Worm (Caenorhabditis elegans) whole organism, midembryonic: ENCODE data around the gene F44E7.9.

Experiments
- T22C8.4 ChIP-seq: fragments of 200-800 bp; sonication (Bioruptor generic); IDR thresholded peaks from 2 replicates; pipeline ENCODE4 v1.3.6; 2022; ENCODE audit warnings: missing genetic modification characterization, missing compliant biosample characterization
- cog-1 ChIP-seq: sonication (generic microtip); optimal IDR thresholded peaks from 2 replicates; lab custom pipeline; 2016; ENCODE audit warnings: missing genetic modification characterization, missing compliant biosample characterization
- flt-1 ChIP-seq: fragments of 200-800 bp; sonication (Bioruptor generic); IDR thresholded peaks from 2 replicates; pipeline ENCODE4 v1.3.6; 2022; ENCODE audit warnings: missing genetic modification characterization, missing compliant biosample characterization
- klf-2 ChIP-seq: fragments of 200-800 bp; sonication (Bioruptor generic); conservative IDR thresholded peaks from 2 replicates; pipeline ENCODE4 v1.3.6; 2022; ENCODE audit warnings: missing genetic modification reagents, missing genetic modification characterization, missing compliant biosample characterization
- med-1 ChIP-seq: sonication (generic microtip); optimal IDR thresholded peaks from 2 replicates; lab custom pipeline; 2017; ENCODE audit warnings: missing genetic modification characterization, mild to moderate bottlenecking, missing compliant biosample characterization, antibody characterized with exemption, missing genetic modification reagents; ENCODE audit not compliant: insufficient read depth
- ref-1 ChIP-seq: fragments of 200-800 bp; sonication (Bioruptor generic); conservative IDR thresholded peaks from 2 replicates; pipeline ENCODE4 v1.3.6; 2022; ENCODE audit warnings: missing genetic modification reagents, missing genetic modification characterization, missing compliant biosample characterization
- tab-1 ChIP-seq: fragments of 200-800 bp; sonication (Bioruptor generic); IDR thresholded peaks from 2 replicates; pipeline ENCODE4 v1.3.6; 2022; ENCODE audit warnings: missing genetic modification characterization, missing compliant biosample characterization
- ztf-23 ChIP-seq: fragments of 200-800 bp; sonication (Bioruptor generic); IDR thresholded peaks from 2 replicates; pipeline ENCODE4 v1.3.6; 2022; ENCODE audit warnings: missing genetic modification reagents, missing genetic modification characterization, missing compliant biosample characterization
- ztf-29 ChIP-seq: fragments of 200-800 bp; sonication (Bioruptor generic); IDR thresholded peaks from 2 replicates; pipeline ENCODE4 v1.3.6; 2022; ENCODE audit warnings: missing genetic modification reagents, missing genetic modification characterization, missing compliant biosample characterization

The F44E7.9 gene

DNA sequence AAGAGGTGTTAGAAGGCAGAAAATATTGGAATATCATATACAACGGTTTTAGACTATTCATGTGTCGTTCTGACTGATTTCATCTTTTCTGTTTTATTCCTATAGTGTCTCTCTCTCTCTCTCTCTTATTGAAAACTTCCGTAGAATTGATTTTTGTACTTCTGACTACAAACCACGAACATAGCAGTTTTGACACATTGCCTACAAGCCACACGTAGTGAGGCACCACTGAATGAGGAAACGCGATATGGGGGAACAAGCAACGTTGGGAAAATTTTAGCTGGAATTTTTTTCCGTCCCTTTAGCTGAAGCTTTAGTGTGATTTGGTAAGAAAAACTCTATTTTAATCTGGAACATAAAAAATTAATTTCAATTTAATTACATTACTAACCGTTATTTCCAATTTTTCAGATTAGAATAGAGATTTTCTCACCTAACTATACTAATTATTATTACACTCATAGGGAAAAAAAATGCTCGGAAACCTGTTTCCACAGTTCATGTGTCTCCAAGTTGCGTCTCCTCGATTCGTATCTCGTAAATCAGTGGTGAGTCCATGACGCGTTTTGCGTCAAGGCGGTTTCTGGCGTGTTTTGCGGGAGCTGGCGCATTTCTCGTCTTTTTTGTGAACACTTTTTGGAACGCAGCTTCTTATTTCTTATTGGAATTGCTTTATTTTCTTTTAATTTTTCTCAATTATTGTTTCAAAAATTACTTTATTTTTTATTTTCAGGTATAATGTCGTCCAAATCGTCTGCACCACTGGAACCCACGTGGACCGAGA lies at the start of gene F44E7.9, which contains the start of gene nhr-142:
TSS of gene F44E7.9 (plus strand) at position 734 of the 784 bp plus-strand sequence.
TSS of gene nhr-142 (minus strand) at position 57 of the 784 bp plus-strand sequence.
- no peak; the same call in none of the 2 replicates for TF ChIP-seq flt-1 (GFP tag; lab: Robert Waterston, UW)
- peak; percentile 79 for TF ChIP-seq ztf-23
- no peak for TF ChIP-seq med-1 (GFP tag; lab: Kevin White, UChicago)
- TF ChIP-seq T22C8.4 (GFP tag; lab: Robert Waterston, UW) = no peak
- TF ChIP-seq cog-1 = peak; percentile 33
- no peak for TF ChIP-seq ztf-29 (GFP tag; lab: Robert Waterston, UW)
- no peak for TF ChIP-seq tab-1 (GFP tag; lab: Robert Waterston, UW)
- TF ChIP-seq ref-1 (GFP tag; lab: Robert Waterston, UW) = no peak
- no peak for TF ChIP-seq klf-2 (GFP tag; lab: Robert Waterston, UW)

DNA sequence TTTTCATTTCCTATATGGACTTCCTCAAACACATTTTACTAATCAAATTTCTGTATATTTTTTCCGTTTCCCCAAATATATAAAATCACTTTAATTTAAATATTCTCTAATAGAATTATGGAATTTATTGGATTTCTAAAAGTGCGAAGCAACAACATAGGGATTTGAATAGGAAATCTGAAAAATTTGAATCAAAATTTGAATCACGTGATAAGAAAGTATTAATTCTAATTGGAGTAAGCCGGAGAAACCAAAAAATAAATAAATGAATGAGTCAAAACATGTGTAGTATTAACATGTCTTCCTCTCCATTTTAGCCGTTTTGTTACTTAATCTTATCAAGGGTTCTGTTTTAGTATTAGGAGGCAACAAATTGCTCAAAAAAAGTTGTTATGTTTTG lies 49.8 kb upstream of the F44E7.9 start:
- TF ChIP-seq cog-1 (no peak), med-1 (GFP tag; lab: Kevin White, UChicago) (no peak), tab-1 (GFP tag; lab: Robert Waterston, UW) (no peak), ztf-23 (no peak), klf-2 (GFP tag; lab: Robert Waterston, UW) (no peak), ztf-29 (GFP tag; lab: Robert Waterston, UW) (no peak), flt-1 (GFP tag; lab: Robert Waterston, UW) (no peak), T22C8.4 (GFP tag; lab: Robert Waterston, UW) (no peak), ref-1 (GFP tag; lab: Robert Waterston, UW) (no peak)

DNA sequence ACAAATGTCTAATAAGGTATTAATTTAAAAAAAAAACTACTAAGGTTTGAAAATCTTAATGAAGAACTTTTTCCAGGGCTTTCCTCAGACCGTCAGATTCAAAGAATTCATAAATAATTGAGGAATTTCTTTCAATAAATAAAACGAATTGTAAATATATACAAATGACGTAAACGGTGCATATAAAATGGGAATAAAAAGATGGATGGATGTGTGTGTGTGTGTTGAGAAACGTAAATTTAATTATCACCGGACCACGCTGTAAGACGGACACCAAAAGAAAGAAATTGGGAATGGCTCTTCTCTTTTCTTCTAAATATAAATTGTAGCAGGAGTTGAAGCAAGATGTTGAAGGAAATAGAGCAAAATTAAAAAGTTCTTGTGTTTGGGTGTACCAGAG lies 44.8 kb upstream of the F44E7.9 start:
- TF ChIP-seq flt-1 (GFP tag; lab: Robert Waterston, UW) (no peak), cog-1 (no peak), med-1 (GFP tag; lab: Kevin White, UChicago) (no peak), klf-2 (GFP tag; lab: Robert Waterston, UW) (no peak), ztf-29 (GFP tag; lab: Robert Waterston, UW) (no peak), ztf-23 (no peak), ref-1 (GFP tag; lab: Robert Waterston, UW) (no peak), tab-1 (GFP tag; lab: Robert Waterston, UW) (no peak)

DNA sequence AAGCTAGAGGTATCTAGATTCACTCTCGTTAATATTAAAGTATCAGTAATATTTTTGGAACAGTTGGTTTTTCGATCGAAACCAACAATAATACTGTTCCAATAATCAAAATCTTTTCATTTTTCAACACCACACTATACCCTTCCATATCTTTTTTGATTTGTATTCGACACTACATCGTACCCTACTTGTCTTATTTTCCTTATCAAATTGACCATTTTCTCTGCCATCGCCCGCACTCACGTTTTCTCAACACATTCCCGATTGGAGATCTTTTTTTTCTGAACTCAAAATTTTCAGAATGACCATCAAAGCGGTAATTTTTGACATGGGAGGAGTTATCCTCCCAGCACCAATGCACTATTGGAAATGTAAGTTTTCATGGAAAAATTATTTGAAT lies 43.5 kb upstream of the F44E7.9 start, which contains the start of gene acds-10:
TSS of gene acds-10 (plus strand) at position 301 of the 400 bp plus-strand sequence.
- TF ChIP-seq klf-2 (GFP tag; lab: Robert Waterston, UW) (no peak), tab-1 (GFP tag; lab: Robert Waterston, UW) (no peak), cog-1 (no peak), ztf-23 (no peak), ztf-29 (GFP tag; lab: Robert Waterston, UW) (no peak), med-1 (GFP tag; lab: Kevin White, UChicago) (no peak), ref-1 (GFP tag; lab: Robert Waterston, UW) (no peak)

DNA sequence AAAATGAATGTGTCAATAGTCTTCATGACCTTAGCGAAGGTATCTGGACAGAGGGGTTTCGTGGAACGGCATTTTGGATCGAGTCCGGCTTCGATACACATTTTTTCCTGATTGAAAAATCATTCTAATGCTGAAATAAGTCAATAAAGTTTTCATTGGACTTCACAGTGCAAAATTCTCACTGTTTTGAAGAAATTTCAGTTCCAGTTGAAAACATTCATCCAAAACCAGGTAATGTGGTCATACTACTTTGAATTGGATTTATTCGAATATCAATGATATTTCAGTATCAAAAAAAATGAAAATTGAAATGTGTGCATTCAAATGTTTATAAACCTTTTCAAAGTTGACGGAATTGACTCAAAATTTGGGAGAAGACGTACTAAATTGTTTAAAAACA lies 37.6 kb upstream of the F44E7.9 start, which contains the start of gene pgph-1:
TSS of gene pgph-1 (minus strand) at position 101 of the 400 bp plus-strand sequence.
- TF ChIP-seq ztf-29 (GFP tag; lab: Robert Waterston, UW) (no peak), med-1 (GFP tag; lab: Kevin White, UChicago) (no peak), ztf-23 (no peak), cog-1 (no peak), klf-2 (GFP tag; lab: Robert Waterston, UW) (no peak), ref-1 (GFP tag; lab: Robert Waterston, UW) (no peak), flt-1 (GFP tag; lab: Robert Waterston, UW) (no peak), tab-1 (GFP tag; lab: Robert Waterston, UW) (no peak), T22C8.4 (GFP tag; lab: Robert Waterston, UW) (no peak)

DNA sequence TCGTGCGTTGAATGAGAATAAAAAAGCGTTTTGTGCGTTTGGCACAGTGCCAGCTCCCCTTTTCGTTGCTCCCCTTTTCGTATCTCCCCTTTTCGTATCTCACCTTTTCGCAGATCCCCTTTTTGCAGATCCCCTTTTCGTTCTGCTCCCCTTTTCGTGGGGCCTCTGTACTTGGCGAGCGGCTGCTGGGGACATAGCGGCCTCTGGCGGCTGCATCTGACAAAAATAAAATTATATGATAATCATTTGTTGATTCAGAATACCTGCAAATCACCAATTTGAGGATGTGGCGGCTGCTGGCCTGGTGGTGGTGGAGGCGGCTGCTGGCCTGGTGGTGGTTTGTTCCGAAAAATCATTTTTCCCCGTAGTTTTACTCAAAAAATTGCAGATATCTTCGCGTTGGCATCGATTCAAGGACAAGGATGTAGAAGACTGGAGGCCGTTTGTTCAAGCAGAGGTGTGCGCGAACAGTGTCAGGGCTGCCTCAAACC lies 35.8 kb upstream of the F44E7.9 start, which contains the start of gene K09H11.11:
TSS of gene K09H11.11 (minus strand) at position 51 of the 491 bp plus-strand sequence.
- peak; percentile 42; the same call in 1 of the 2 replicates for TF ChIP-seq ref-1 (GFP tag; lab: Robert Waterston, UW)

DNA sequence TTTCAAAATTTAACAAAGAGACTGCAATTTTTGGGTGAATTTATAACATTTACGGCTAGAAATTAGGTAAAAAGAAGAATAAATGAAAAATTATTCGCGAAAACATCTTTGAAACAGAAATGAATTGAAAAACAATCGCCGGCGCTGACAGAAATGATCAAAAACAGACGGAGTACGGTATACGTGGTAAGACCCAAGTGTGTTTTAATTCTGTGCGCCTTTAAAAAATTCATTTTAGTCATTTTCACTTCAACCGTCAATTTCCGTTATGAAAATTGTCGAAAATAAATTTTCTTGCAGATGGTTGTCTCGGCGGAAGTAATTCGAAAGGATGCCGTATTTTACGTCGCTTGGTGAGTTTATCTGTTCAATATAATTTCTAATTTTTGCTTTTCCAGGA lies 34.8 kb upstream of the F44E7.9 start, which contains the start of gene C53A3.3:
TSS of gene C53A3.3 (plus strand) at position 301 of the 400 bp plus-strand sequence.
- TF ChIP-seq cog-1 (no peak), med-1 (GFP tag; lab: Kevin White, UChicago) (no peak), tab-1 (GFP tag; lab: Robert Waterston, UW) (no peak), T22C8.4 (GFP tag; lab: Robert Waterston, UW) (no peak), ztf-29 (GFP tag; lab: Robert Waterston, UW) (no peak), ztf-23 (no peak), flt-1 (GFP tag; lab: Robert Waterston, UW) (no peak), klf-2 (GFP tag; lab: Robert Waterston, UW) (no peak), ref-1 (GFP tag; lab: Robert Waterston, UW) (no peak)

DNA sequence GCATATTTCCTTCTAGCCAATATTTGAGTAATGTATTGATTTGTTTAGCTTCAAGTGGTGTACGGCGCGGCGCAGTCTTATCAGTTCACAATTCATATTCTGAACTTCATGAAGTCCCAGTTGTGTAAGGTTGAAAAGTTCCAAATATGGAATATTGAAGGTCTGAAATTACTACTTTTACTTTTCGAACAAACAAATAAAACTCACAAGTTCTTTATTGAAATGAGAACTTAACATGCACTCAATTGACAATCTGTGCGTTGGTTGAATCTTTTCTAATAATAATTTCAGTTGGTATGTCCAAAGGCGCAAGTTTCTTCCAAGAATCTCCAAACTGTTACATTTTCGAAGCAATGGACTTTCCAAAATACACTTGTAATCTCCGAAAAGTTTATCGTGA lies 32.2 kb upstream of the F44E7.9 start, which contains the start of gene C53A3.4:
TSS of gene C53A3.4 (minus strand) at position 101 of the 400 bp plus-strand sequence.
- no peak for TF ChIP-seq med-1 (GFP tag; lab: Kevin White, UChicago)

DNA sequence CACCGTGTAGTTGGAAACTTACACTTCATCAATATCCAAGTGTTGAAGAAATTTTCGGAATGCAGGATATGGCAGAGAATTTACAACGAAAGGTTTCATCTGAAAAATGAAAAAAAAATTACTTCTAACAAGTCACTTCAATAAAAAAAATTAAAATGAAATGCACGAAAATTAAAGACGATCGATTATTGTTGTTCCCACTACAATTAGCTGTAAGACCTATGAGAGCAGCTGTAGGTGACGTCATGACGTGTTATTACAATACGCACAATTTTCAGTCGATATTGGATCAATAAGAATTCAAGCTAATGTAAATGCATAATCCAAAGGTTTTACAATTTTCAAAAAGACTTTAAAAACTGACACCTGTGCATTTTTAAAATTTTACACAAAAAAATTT lies 30.9 kb upstream of the F44E7.9 start, which contains the start of gene C53A3.1:
TSS of gene C53A3.1 (minus strand) at position 101 of the 400 bp plus-strand sequence.
- TF ChIP-seq ztf-29 (GFP tag; lab: Robert Waterston, UW) = no peak
- TF ChIP-seq ztf-23 = no peak
- no peak for TF ChIP-seq med-1 (GFP tag; lab: Kevin White, UChicago)
- TF ChIP-seq T22C8.4 (GFP tag; lab: Robert Waterston, UW) = no peak
